Fruit fly (Drosophila melanogaster) whole organism, embryonic: ENCODE data around the gene Eig71Ed.
A peak's percentile ranks its signal among the peaks of the same experiment; 100 is the strongest.

Experiments
- B-H1 ChIP-seq: fragments of 200-800 bp; sonication (Bioruptor generic); IDR thresholded peaks from 3 replicates; pipeline ENCODE4 v1.3.6; 2022; ENCODE audit warnings: missing biosample characterization, missing genetic modification characterization
- BEAF-32 ChIP-seq: fragments of 200-800 bp; sonication (Bioruptor generic); optimal IDR thresholded peaks from 3 replicates; lab custom pipeline; 2017; ENCODE audit warnings: missing biosample characterization, missing genetic modification characterization, mild to moderate bottlenecking, moderate library complexity, missing genetic modification reagents
- BtbVII ChIP-seq: fragments of 200-800 bp; sonication (Bioruptor generic); optimal IDR thresholded peaks from 3 replicates; lab custom pipeline; 2017; ENCODE audit warnings: missing biosample characterization, mild to moderate bottlenecking, missing genetic modification characterization
- CG10209 ChIP-seq: fragments of 200-800 bp; sonication (Bioruptor generic); optimal IDR thresholded peaks from 3 replicates; lab custom pipeline; 2017; ENCODE audit warnings: missing biosample characterization, mild to moderate bottlenecking, missing genetic modification characterization, missing genetic modification reagents
- CG11093 ChIP-seq: fragments of 200-800 bp; sonication (Bioruptor generic); IDR thresholded peaks from 3 replicates; pipeline ENCODE4 v1.3.6; 2022; ENCODE audit warnings: missing biosample characterization, missing genetic modification characterization
- CG12236 ChIP-seq: fragments of 200-800 bp; sonication (Bioruptor generic); optimal IDR thresholded peaks from 2 replicates; lab custom pipeline; 2016; ENCODE audit warnings: missing biosample characterization, missing genetic modification characterization
- CG12744 ChIP-seq: fragments of 200-800 bp; sonication (Bioruptor generic); optimal IDR thresholded peaks from 2 replicates; lab custom pipeline; 2016; ENCODE audit warnings: missing biosample characterization, missing genetic modification characterization
- CG12769 ChIP-seq: fragments of 200-800 bp; sonication (Bioruptor generic); optimal IDR thresholded peaks from 2 replicates; lab custom pipeline; 2019; ENCODE audit warnings: missing biosample characterization, mild to moderate bottlenecking, missing genetic modification characterization, moderate library complexity
- CG12942 ChIP-seq: fragments of 200-800 bp; sonication (Bioruptor generic); optimal IDR thresholded peaks from 3 replicates; lab custom pipeline; 2016; ENCODE audit warnings: missing biosample characterization, missing genetic modification characterization
- CG14050 ChIP-seq: fragments of 200-800 bp; sonication (Bioruptor generic); IDR thresholded peaks from 3 replicates; pipeline ENCODE4 v1.3.6; 2022; ENCODE audit warnings: missing biosample characterization, missing genetic modification characterization
- CG14667 ChIP-seq: fragments of 200-800 bp; sonication (Bioruptor generic); IDR thresholded peaks from 2 replicates; pipeline ENCODE4 v1.3.6; 2022; ENCODE audit warnings: missing biosample characterization, missing genetic modification characterization
- CG15073 ChIP-seq: fragments of 200-800 bp; sonication (Bioruptor generic); optimal IDR thresholded peaks from 2 replicates; lab custom pipeline; 2016; ENCODE audit warnings: missing biosample characterization, missing genetic modification characterization
- CG17359 ChIP-seq: fragments of 200-800 bp; sonication (Bioruptor generic); optimal IDR thresholded peaks from 3 replicates; lab custom pipeline; 2018; ENCODE audit warnings: missing biosample characterization, mild to moderate bottlenecking, missing genetic modification characterization, moderate library complexity
- CG17612 ChIP-seq: fragments of 200-800 bp; sonication (Bioruptor generic); IDR thresholded peaks from 2 replicates; pipeline ENCODE4 v1.3.6; 2022; ENCODE audit warnings: missing biosample characterization, missing genetic modification characterization
- CG2889 ChIP-seq: fragments of 200-800 bp; sonication (Bioruptor generic); IDR thresholded peaks from 3 replicates; pipeline ENCODE4 v1.3.6; 2022; ENCODE audit warnings: missing biosample characterization, missing genetic modification characterization
- CG3281 ChIP-seq: fragments of 200-800 bp; sonication (Bioruptor generic); optimal IDR thresholded peaks from 3 replicates; lab custom pipeline; 2017; ENCODE audit warnings: missing biosample characterization, mild to moderate bottlenecking, missing genetic modification characterization
- CG33557 ChIP-seq: fragments of 200-800 bp; sonication (Bioruptor generic); optimal IDR thresholded peaks from 2 replicates; lab custom pipeline; 2019; ENCODE audit warnings: missing biosample characterization, mild to moderate bottlenecking, missing genetic modification characterization, moderate library complexity
- CG34224 ChIP-seq: fragments of 200-800 bp; sonication (Bioruptor generic); IDR thresholded peaks from 3 replicates; pipeline ENCODE4 v1.3.6; 2022; ENCODE audit warnings: missing biosample characterization, missing genetic modification characterization; ENCODE audit not compliant: partially characterized antibody
- CG6254 ChIP-seq: fragments of 200-800 bp; sonication (Bioruptor generic); optimal IDR thresholded peaks from 3 replicates; lab custom pipeline; 2017; ENCODE audit warnings: mild to moderate bottlenecking, missing biosample characterization, missing genetic modification reagents, missing genetic modification characterization
- CG8089 ChIP-seq: fragments of 200-800 bp; sonication (Bioruptor generic); optimal IDR thresholded peaks from 3 replicates; lab custom pipeline; 2016; ENCODE audit warnings: missing biosample characterization, missing genetic modification characterization
- CG8281 ChIP-seq: fragments of 200-800 bp; sonication (Bioruptor generic); optimal IDR thresholded peaks from 2 replicates; lab custom pipeline; 2018; ENCODE audit warnings: missing biosample characterization, mild to moderate bottlenecking, missing genetic modification characterization, moderate library complexity
- CG8478 ChIP-seq: fragments of >200 bp; optimal IDR thresholded peaks from 2 replicates; lab custom pipeline; 2018
- CkIIα-i1 ChIP-seq: fragments of 200-800 bp; sonication (Bioruptor generic); IDR thresholded peaks from 2 replicates; pipeline ENCODE4 v1.3.6; 2022; ENCODE audit warnings: missing biosample characterization, missing genetic modification characterization
- Dbx ChIP-seq: fragments of 200-800 bp; sonication (Bioruptor generic); IDR thresholded peaks from 3 replicates; pipeline ENCODE4 v1.3.6; 2022; ENCODE audit warnings: missing biosample characterization, missing genetic modification characterization
- Doc3 ChIP-seq: fragments of 200-800 bp; sonication (Bioruptor generic); IDR thresholded peaks from 3 replicates; pipeline ENCODE4 v1.3.6; 2022; ENCODE audit warnings: missing biosample characterization, missing genetic modification characterization; ENCODE audit not compliant: partially characterized antibody
- E2f2 ChIP-seq: fragments of 200-800 bp; sonication (Bioruptor generic); IDR thresholded peaks from 2 replicates; pipeline ENCODE4 v1.3.6; 2022; ENCODE audit warnings: missing biosample characterization, missing genetic modification characterization
- H15 ChIP-seq: fragments of 200-800 bp; sonication (Bioruptor generic); IDR thresholded peaks from 3 replicates; pipeline ENCODE4 v1.3.6; 2022; ENCODE audit warnings: missing biosample characterization, missing genetic modification characterization
- HLH3B ChIP-seq: fragments of 200-800 bp; sonication (Bioruptor generic); IDR thresholded peaks from 2 replicates; pipeline ENCODE4 v1.3.6; 2022; ENCODE audit warnings: missing biosample characterization, missing genetic modification characterization
- Med ChIP-seq: fragments of 200-800 bp; sonication (Bioruptor generic); peaks from one replicate; lab custom pipeline; 2016; ENCODE audit warnings: missing biosample characterization, missing genetic modification characterization, mild to moderate bottlenecking, inconsistent platforms, moderate library complexity
- NfI ChIP-seq: fragments of 200-800 bp; sonication (Bioruptor generic); optimal IDR thresholded peaks from 3 replicates; lab custom pipeline; 2018; ENCODE audit warnings: missing biosample characterization, mild to moderate bottlenecking, missing genetic modification characterization, moderate library complexity
- Poxn ChIP-seq: fragments of 200-800 bp; sonication (Bioruptor generic); IDR thresholded peaks from 2 replicates; pipeline ENCODE4 v1.3.6; 2022; ENCODE audit warnings: missing biosample characterization, missing genetic modification characterization
- Scr ChIP-seq: fragments of 200-800 bp; sonication (Bioruptor generic); IDR thresholded peaks from 2 replicates; pipeline ENCODE4 v1.3.6; 2022; ENCODE audit warnings: missing biosample characterization, missing genetic modification characterization; ENCODE audit not compliant: partially characterized antibody
- Ssrp ChIP-seq: fragments of 200-800 bp; sonication (Bioruptor generic); optimal IDR thresholded peaks from 2 replicates; lab custom pipeline; 2018; ENCODE audit warnings: missing biosample characterization, mild to moderate bottlenecking, missing genetic modification characterization, moderate library complexity
- Trl ChIP-seq, 3 experiments: fragments of >200 bp in 2 of 3; fragments of 200-800 bp in 1 of 3; sonication (Bioruptor generic) in 1 of 3; optimal IDR thresholded peaks; 2 replicates in 1 of 3; 3 replicates in 2 of 3; lab custom pipeline; 2016 to 2017; ENCODE audit warnings: missing biosample characterization in 1 of 3, missing genetic modification characterization in 1 of 3
- Vsx1 ChIP-seq: fragments of 200-800 bp; sonication (Bioruptor generic); optimal IDR thresholded peaks from 2 replicates; lab custom pipeline; 2017; ENCODE audit warnings: missing biosample characterization, mild to moderate bottlenecking, missing genetic modification characterization, missing genetic modification reagents
- Xbp1 ChIP-seq: fragments of 200-800 bp; sonication (Bioruptor generic); optimal IDR thresholded peaks from 3 replicates; lab custom pipeline; 2016; ENCODE audit warnings: missing biosample characterization, mild to moderate bottlenecking, missing genetic modification characterization
- ab ChIP-seq: fragments of 200-800 bp; sonication (Bioruptor generic); optimal IDR thresholded peaks from 2 replicates; lab custom pipeline; 2016; ENCODE audit warnings: missing biosample characterization, missing genetic modification characterization
- abd-A ChIP-seq: fragments of 200-800 bp; sonication (Bioruptor generic); optimal IDR thresholded peaks from 3 replicates; lab custom pipeline; 2019; ENCODE audit warnings: missing biosample characterization, mild to moderate bottlenecking, missing genetic modification characterization, moderate library complexity
- amos ChIP-seq: fragments of 200-800 bp; sonication (Bioruptor generic); IDR thresholded peaks from 2 replicates; pipeline ENCODE4 v1.3.6; 2022; ENCODE audit warnings: missing biosample characterization, missing genetic modification characterization; ENCODE audit not compliant: partially characterized antibody
- bbx ChIP-seq: fragments of 200-800 bp; sonication (Bioruptor generic); IDR thresholded peaks from 2 replicates; pipeline ENCODE4 v1.3.6; 2022; ENCODE audit warnings: missing biosample characterization, missing genetic modification characterization; ENCODE audit not compliant: partially characterized antibody
- btn ChIP-seq: fragments of 200-800 bp; sonication (Bioruptor generic); optimal IDR thresholded peaks from 2 replicates; lab custom pipeline; 2016; ENCODE audit warnings: missing biosample characterization, missing genetic modification characterization
- grn ChIP-seq: fragments of 200-800 bp; sonication (Bioruptor generic); optimal IDR thresholded peaks from 3 replicates; lab custom pipeline; 2017; ENCODE audit warnings: missing biosample characterization, missing genetic modification characterization
- h ChIP-seq: fragments of >200 bp; optimal IDR thresholded peaks from 2 replicates; lab custom pipeline; 2017
- knrl ChIP-seq: fragments of 200-800 bp; sonication (Bioruptor generic); IDR thresholded peaks from 3 replicates; pipeline ENCODE4 v1.3.6; 2022; ENCODE audit warnings: missing biosample characterization, missing genetic modification characterization; ENCODE audit not compliant: partially characterized antibody
- nmo ChIP-seq: fragments of 200-800 bp; sonication (Bioruptor generic); optimal IDR thresholded peaks from 2 replicates; lab custom pipeline; 2018; ENCODE audit warnings: missing biosample characterization, mild to moderate bottlenecking, missing genetic modification characterization, moderate library complexity
- pfk ChIP-seq: fragments of 200-800 bp; sonication (Bioruptor generic); optimal IDR thresholded peaks from 2 replicates; lab custom pipeline; 2018; ENCODE audit warnings: missing biosample characterization, mild to moderate bottlenecking, missing genetic modification characterization, moderate library complexity
- row ChIP-seq: fragments of 200-800 bp; sonication (Bioruptor generic); IDR thresholded peaks from 3 replicates; pipeline ENCODE4 v1.3.6; 2022; ENCODE audit warnings: missing biosample characterization, missing genetic modification characterization
- sqz ChIP-seq: fragments of 200-800 bp; sonication (Bioruptor generic); optimal IDR thresholded peaks from 3 replicates; lab custom pipeline; 2018; ENCODE audit warnings: missing biosample characterization, mild to moderate bottlenecking, missing genetic modification characterization
- tap ChIP-seq: fragments of 200-800 bp; optimal IDR thresholded peaks from 3 replicates; lab custom pipeline; 2019; ENCODE audit warnings: missing biosample characterization, mild to moderate bottlenecking, missing genetic modification characterization, moderate library complexity
- trh ChIP-seq: fragments of 200-800 bp; sonication (Bioruptor generic); optimal IDR thresholded peaks from 2 replicates; lab custom pipeline; 2016; ENCODE audit warnings: missing biosample characterization, missing genetic modification characterization

The Eig71Ed gene

dm6 chr3L:15675111-15675510 lies 22.8 kb downstream of the Eig71Ed start (continued):
- TF ChIP-seq CG11093 (GFP tag; lab: Robert Waterston, UW) (0 out of 3 replicates have a peak, but pooled peaks have one; percentile 10), h (lab: Kevin White, UChicago) (no peak), NfI (GFP tag; lab: Kevin White, UChicago) (no peak), CG8281 (tag; lab: Kevin White, UChicago) (peak; percentile 17), pfk (no peak), CG34224 (no peak), CG17359 (tag; lab: Kevin White, UChicago) (peak; percentile 52), CG2889 (GFP tag; lab: Robert Waterston, UW) (no peak), CG3281 (GFP tag; lab: Kevin White, UChicago) (no peak), nmo (GFP tag; lab: Kevin White, UChicago) (peak; percentile 84), CG8478 (lab: Kevin White, UChicago) (no peak), CG33557 (GFP tag; lab: Kevin White, UChicago) (peak; percentile 83), CG12769 (tag; lab: Kevin White, UChicago) (peak; percentile 5), Med (GFP tag; lab: Kevin White, UChicago) (peak; percentile 85), Dbx (GFP tag; lab: Robert Waterston, UW) (no peak), HLH3B (GFP tag; lab: Robert Waterston, UW) (peak; percentile 38; the same call in 1 of the 2 replicates), grn (no peak), CG15073 (GFP tag; lab: Kevin White, UChicago) (peak; percentile 31), Trl (optimal IDR thresholded peaks at IDR 0.05; lab: Kevin White, UChicago) (no peak), Trl (GFP tag; optimal IDR thresholded peaks at IDR 0.05; lab: Kevin White, UChicago) (peak; percentile 70), abd-A (no peak), btn (peak; percentile 59), amos (GFP tag; lab: Robert Waterston, UW) (no peak), trh (no peak), CG10209 (GFP tag; lab: Kevin White, UChicago) (peak; percentile 65), bbx (GFP tag; lab: Robert Waterston, UW) (no peak), Ssrp (tag; lab: Kevin White, UChicago) (peak; percentile 78), Xbp1 (peak; percentile 62), BEAF-32 (GFP tag; lab: Kevin White, UChicago) (no peak), CG17612 (GFP tag; lab: Robert Waterston, UW) (no peak), Doc3 (GFP tag; lab: Robert Waterston, UW) (no peak), Vsx1 (GFP tag; lab: Kevin White, UChicago) (no peak), CG8089 (GFP tag; lab: Kevin White, UChicago) (peak; percentile 68), CG12744 (GFP tag; lab: Kevin White, UChicago) (peak; percentile 3), Poxn (GFP tag; lab: Robert Waterston, UW) (no peak), H15 (GFP tag; lab: Robert Waterston, UW) (peak; percentile 54; the same call in 1 of the 3 replicates), B-H1 (GFP tag; lab: Robert Waterston, UW) (no peak), CkIIα-i1 (GFP tag; lab: Robert Waterston, UW) (no peak), CG12942 (peak; percentile 52), CG6254 (GFP tag; lab: Kevin White, UChicago) (peak; percentile 81), ab (GFP tag; lab: Kevin White, UChicago) (no peak), sqz (GFP tag; lab: Kevin White, UChicago) (peak; percentile 38), BtbVII (no peak), row (GFP tag; lab: Robert Waterston, UW) (peak; percentile 75), tap (tag; lab: Kevin White, UChicago) (peak; percentile 39), knrl (no peak), CG14667 (GFP tag; lab: Robert Waterston, UW) (0 out of 2 replicates have a peak, but pooled peaks have one; percentile 15), CG14050 (no peak), E2f2 (GFP tag; lab: Robert Waterston, UW) (no peak), CG12236 (GFP tag; lab: Kevin White, UChicago) (peak; percentile 68), Scr (GFP tag; lab: Robert Waterston, UW) (no peak)
